Worm (Caenorhabditis elegans): ENCODE results near the gene ZC477.4.

ZC477.4 gene

ce11 chrIV:7103211-7103679 lies 4.7 kb upstream of the ZC477.4 start, which contains the start of the genes rde-8 and ZC477.3 (continued):
- TF ChIP-seq mab-5 (tag; optimal IDR thresholded peaks at IDR 0.05) = no peak
- TF ChIP-seq lin-13 (tag; optimal IDR thresholded peaks at IDR 0.05) = peak; percentile 66
- no peak for TF ChIP-seq unc-62 (GFP tag; optimal IDR thresholded peaks at IDR 0.05)
- TF ChIP-seq unc-39 (tag; optimal IDR thresholded peaks at IDR 0.05) = no peak

- TF ChIP-seq elt-3 (tag; optimal IDR thresholded peaks at IDR 0.05) = no peak
- no peak for TF ChIP-seq zip-8 (tag; optimal IDR thresholded peaks at IDR 0.05)
- TF ChIP-seq sem-2 (GFP tag; optimal IDR thresholded peaks at IDR 0.05) = no peak
- no peak for TF ChIP-seq unc-39 (tag; optimal IDR thresholded peaks at IDR 0.05)
- peak; percentile 65 for TF ChIP-seq pha-4 (tag; optimal IDR thresholded peaks at IDR 0.05)
- TF ChIP-seq cnd-1 (tag; optimal IDR thresholded peaks at IDR 0.05) = no peak
- peak; percentile 15 for TF ChIP-seq mep-1 (tag; optimal IDR thresholded peaks at IDR 0.05)
- peak; percentile 32 for TF ChIP-seq unc-120 (tag; optimal IDR thresholded peaks at IDR 0.05; ENCODE audit: poor library complexity, severe bottlenecking)
- TF ChIP-seq unc-62 (GFP tag; optimal IDR thresholded peaks at IDR 0.05) = peak; percentile 37
- peak; percentile 97 for TF ChIP-seq hlh-1 (tag; optimal IDR thresholded peaks at IDR 0.05)
These were observed 793 bp upstream of the ZC477.4 start for ce11 chrIV:7099377-7099776.

ce11 chrIV:7097450-7097849 lies 1.1 kb downstream of the ZC477.4 start:
- TF ChIP-seq ceh-43 (GFP tag; optimal IDR thresholded peaks at IDR 0.05) = no peak
- TF ChIP-seq ceh-39 (tag; optimal IDR thresholded peaks at IDR 0.05) = no peak
- no peak for TF ChIP-seq mls-2 (tag; optimal IDR thresholded peaks at IDR 0.05)
- TF ChIP-seq unc-62 (GFP tag; optimal IDR thresholded peaks at IDR 0.05) = no peak
- no peak for TF ChIP-seq ham-2 (GFP tag; optimal IDR thresholded peaks at IDR 0.05)
- TF ChIP-seq unc-39 (tag; optimal IDR thresholded peaks at IDR 0.05) = no peak
- no peak for TF ChIP-seq lin-13 (tag; optimal IDR thresholded peaks at IDR 0.05)
- TF ChIP-seq mab-5 (tag; optimal IDR thresholded peaks at IDR 0.05) = no peak
- TF ChIP-seq tbx-8 (GFP tag; optimal IDR thresholded peaks at IDR 0.05) = no peak
- TF ChIP-seq M03D4.4 (tag; optimal IDR thresholded peaks at IDR 0.05) = no peak
- TF ChIP-seq ces-1 (GFP tag; optimal IDR thresholded peaks at IDR 0.05) = no peak
- TF ChIP-seq pha-4 (tag; optimal IDR thresholded peaks at IDR 0.05) = no peak
- no peak for TF ChIP-seq drap-1 (GFP tag; optimal IDR thresholded peaks at IDR 0.05)
- TF ChIP-seq lsy-2 (tag; optimal IDR thresholded peaks at IDR 0.05) = no peak
- no peak for TF ChIP-seq lin-32 (GFP tag; optimal IDR thresholded peaks at IDR 0.05)
- no peak for TF ChIP-seq hlh-1 (tag; optimal IDR thresholded peaks at IDR 0.05)
- TF ChIP-seq blmp-1 (tag; optimal IDR thresholded peaks at IDR 0.05) = no peak
- no peak for TF ChIP-seq flh-1 (GFP tag; optimal IDR thresholded peaks at IDR 0.05)

- TF ChIP-seq unc-62 (GFP tag; optimal IDR thresholded peaks at IDR 0.05) = peak; percentile 5
- no peak for TF ChIP-seq ceh-83 (GFP tag; optimal IDR thresholded peaks at IDR 0.05)
- TF ChIP-seq ceh-39 (tag; optimal IDR thresholded peaks at IDR 0.05) = no peak
These were observed 2.5 kb downstream of the ZC477.4 start for ce11 chrIV:7096097-7096496.

ce11 chrIV:7095396-7095964 lies 3.1 kb downstream of the ZC477.4 start:
- TF ChIP-seq unc-120 (tag; optimal IDR thresholded peaks at IDR 0.05; ENCODE audit: poor library complexity, severe bottlenecking) = peak; percentile 85
- peak; percentile 54 for TF ChIP-seq blmp-1 (tag; optimal IDR thresholded peaks at IDR 0.05)
- TF ChIP-seq cnd-1 (tag; optimal IDR thresholded peaks at IDR 0.05) = no peak
- TF ChIP-seq hlh-1 (tag; optimal IDR thresholded peaks at IDR 0.05) = peak; percentile 17
- TF ChIP-seq bed-3 (GFP tag; optimal IDR thresholded peaks at IDR 0.05) = no peak
- peak; percentile 75 for TF ChIP-seq ham-2 (GFP tag; optimal IDR thresholded peaks at IDR 0.05)
- no peak for TF ChIP-seq zip-8 (tag; optimal IDR thresholded peaks at IDR 0.05)
- no peak for TF ChIP-seq mls-2 (tag; optimal IDR thresholded peaks at IDR 0.05)
- TF ChIP-seq flh-1 (GFP tag; optimal IDR thresholded peaks at IDR 0.05) = no peak
- TF ChIP-seq unc-62 (GFP tag; optimal IDR thresholded peaks at IDR 0.05) = peak; percentile 38
- TF ChIP-seq unc-39 (tag; optimal IDR thresholded peaks at IDR 0.05) = no peak

- TF ChIP-seq drap-1 (GFP tag; optimal IDR thresholded peaks at IDR 0.05) (no peak), unc-120 (tag; optimal IDR thresholded peaks at IDR 0.05; ENCODE audit: poor library complexity, severe bottlenecking) (no peak), mab-5 (tag; optimal IDR thresholded peaks at IDR 0.05) (no peak), ceh-83 (GFP tag; optimal IDR thresholded peaks at IDR 0.05) (no peak), sem-2 (GFP tag; optimal IDR thresholded peaks at IDR 0.05) (no peak), M03D4.4 (tag; optimal IDR thresholded peaks at IDR 0.05) (no peak), flh-1 (GFP tag; optimal IDR thresholded peaks at IDR 0.05) (no peak), cnd-1 (tag; optimal IDR thresholded peaks at IDR 0.05) (no peak), nhr-12 (tag; optimal IDR thresholded peaks at IDR 0.05) (no peak), lin-13 (tag; optimal IDR thresholded peaks at IDR 0.05) (no peak), unc-62 (GFP tag; optimal IDR thresholded peaks at IDR 0.05) (no peak), elt-3 (tag; optimal IDR thresholded peaks at IDR 0.05) (no peak), mep-1 (tag; optimal IDR thresholded peaks at IDR 0.05) (no peak), bed-3 (GFP tag; optimal IDR thresholded peaks at IDR 0.05) (no peak), lin-32 (GFP tag; optimal IDR thresholded peaks at IDR 0.05) (no peak), zip-8 (tag; optimal IDR thresholded peaks at IDR 0.05) (no peak), ceh-43 (GFP tag; optimal IDR thresholded peaks at IDR 0.05) (no peak), ztf-11 (tag; optimal IDR thresholded peaks at IDR 0.05) (no peak), snpc-4 (tag; optimal IDR thresholded peaks at IDR 0.05) (no peak), ham-2 (GFP tag; optimal IDR thresholded peaks at IDR 0.05) (no peak)
These were observed 4.3 kb downstream of the ZC477.4 start, which contains the start of gene deb-1 for ce11 chrIV:7094216-7094758. deb-1 (minus strand) TSS chrIV:7094266.

All from whole organism, mixed stage, embryonic.